Fruit fly (Drosophila melanogaster): ENCODE measurements around the gene cDIP.

Gene cDIP

DNA sequence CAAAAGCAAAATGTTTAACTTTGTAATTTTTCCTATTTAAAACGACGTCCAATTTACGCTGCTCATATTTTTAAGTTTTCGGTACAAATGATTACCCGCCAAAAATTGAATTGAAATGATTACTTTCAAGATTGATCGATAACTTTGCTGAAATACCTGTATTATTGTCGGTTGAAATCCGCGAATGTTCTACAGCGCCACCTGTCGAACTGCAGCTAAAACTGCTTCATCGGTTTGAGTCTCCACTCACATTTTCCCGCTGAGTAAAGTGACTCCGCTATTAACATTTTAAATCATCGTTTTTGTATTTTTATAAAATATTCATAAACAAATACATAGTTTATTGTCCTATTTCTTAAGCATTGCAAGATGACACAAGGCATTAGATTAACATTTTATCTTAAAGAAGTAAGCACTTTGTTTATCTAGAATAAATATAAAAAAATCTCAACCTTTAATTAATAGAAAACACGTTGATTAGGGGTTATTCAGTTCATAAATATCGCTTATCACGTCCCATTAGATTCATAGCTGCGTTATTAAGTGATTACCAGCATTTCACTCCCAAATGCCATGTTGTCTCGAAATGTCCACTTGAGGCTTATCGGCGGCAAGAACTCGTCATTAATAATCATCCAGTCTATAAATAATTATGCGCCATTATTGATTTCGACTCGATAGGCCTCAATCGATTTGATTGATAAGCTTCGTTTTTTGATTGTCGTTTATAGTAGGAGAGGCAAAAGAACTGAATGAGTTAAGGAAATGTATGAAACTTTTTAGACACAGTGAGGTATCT is 18.9 kb upstream of the cDIP start (continued):
- TF ChIP-seq odd (GFP tag; optimal IDR thresholded peaks at IDR 0.05) (no peak), Hsf (GFP tag; optimal IDR thresholded peaks at IDR 0.05) (no peak), chinmo (GFP tag; IDR thresholded peaks at IDR 0.05; ENCODE audit: partially characterized antibody) (no peak), Xrp1 (GFP tag; IDR thresholded peaks at IDR 0.05) (peak; percentile 17; the same call in 1 of the 2 replicates), dimm (GFP tag; IDR thresholded peaks at IDR 0.05) (no peak), CG18619 (GFP tag; optimal IDR thresholded peaks at IDR 0.05) (no peak), Poxn (GFP tag; IDR thresholded peaks at IDR 0.05) (no peak), sima (GFP tag; optimal IDR thresholded peaks at IDR 0.05) (no peak), Hr3 (GFP tag; optimal IDR thresholded peaks at IDR 0.05) (no peak), unpg (GFP tag; optimal IDR thresholded peaks at IDR 0.05) (no peak), CG18764 (GFP tag; optimal IDR thresholded peaks at IDR 0.05) (no peak), en (GFP tag; optimal IDR thresholded peaks at IDR 0.05) (no peak), seq (GFP tag; IDR thresholded peaks at IDR 0.05) (no peak), CG18262 (tag; optimal IDR thresholded peaks at IDR 0.05) (no peak), CG13894 (tag; optimal IDR thresholded peaks at IDR 0.05) (no peak), Bdp1 (GFP tag; optimal IDR thresholded peaks at IDR 0.05) (no peak), Sox102F (GFP tag; optimal IDR thresholded peaks at IDR 0.05) (no peak), eve (GFP tag; optimal IDR thresholded peaks at IDR 0.05) (no peak), CG16779 (GFP tag; IDR thresholded peaks at IDR 0.05) (no peak), tio (GFP tag; optimal IDR thresholded peaks at IDR 0.05) (no peak), ewg (GFP tag; optimal IDR thresholded peaks at IDR 0.05) (no peak), CG2875 (GFP tag; optimal IDR thresholded peaks at IDR 0.05) (no peak), org-1 (GFP tag; optimal IDR thresholded peaks at IDR 0.05) (no peak), Mrtf (GFP tag; IDR thresholded peaks at IDR 0.05) (no peak), CG8089 (GFP tag; optimal IDR thresholded peaks at IDR 0.05) (no peak), Chrac-16 (GFP tag; optimal IDR thresholded peaks at IDR 0.05) (no peak), NC2α (GFP tag; optimal IDR thresholded peaks at IDR 0.05) (no peak), CG7963 (GFP tag; IDR thresholded peaks at IDR 0.05; ENCODE audit: partially characterized antibody) (no peak), CG11093 (GFP tag; IDR thresholded peaks at IDR 0.05) (no peak), CG3407 (GFP tag; optimal IDR thresholded peaks at IDR 0.05) (no peak), CG6654 (GFP tag; optimal IDR thresholded peaks at IDR 0.05) (no peak), HmgD (GFP tag; optimal IDR thresholded peaks at IDR 0.05) (no peak), Hmx (GFP tag; optimal IDR thresholded peaks at IDR 0.05) (no peak), peb (GFP tag; IDR thresholded peaks at IDR 0.05) (no peak), luna (GFP tag; optimal IDR thresholded peaks at IDR 0.05) (no peak), lilli (GFP tag; optimal IDR thresholded peaks at IDR 0.05) (no peak), E2f2 (GFP tag; IDR thresholded peaks at IDR 0.05) (peak; percentile 88), CG12219 (GFP tag; optimal IDR thresholded peaks at IDR 0.05) (no peak), Tbp (GFP tag; optimal IDR thresholded peaks at IDR 0.05) (no peak), hbn (GFP tag; IDR thresholded peaks at IDR 0.05; ENCODE audit: partially characterized antibody) (no peak), ham (GFP tag; IDR thresholded peaks at IDR 0.05) (no peak), CG17361 (GFP tag; IDR thresholded peaks at IDR 0.05) (no peak), dm (GFP tag; optimal IDR thresholded peaks at IDR 0.05) (no peak), sug (tag; optimal IDR thresholded peaks at IDR 0.05) (peak; percentile 39), zen (tag; optimal IDR thresholded peaks at IDR 0.05) (peak; percentile 1), tna (GFP tag; IDR thresholded peaks at IDR 0.05; ENCODE audit: partially characterized antibody) (peak; percentile 64), slbo (GFP tag; IDR thresholded peaks at IDR 0.05) (no peak), cas (GFP tag; IDR thresholded peaks at IDR 0.05) (no peak), CG18599 (GFP tag; optimal IDR thresholded peaks at IDR 0.05) (no peak), hkb (optimal IDR thresholded peaks at IDR 0.05) (no peak), hkb (GFP tag; IDR thresholded peaks at IDR 0.05) (no peak)

Measured in whole organism, embryonic.